Fruit fly (Drosophila melanogaster) whole organism, adult: ENCODE data around the gene CG7465.

ENCODE experiments used
- CG14711 ChIP-seq: fragments of 200-800 bp; sonication (Bioruptor generic); optimal IDR thresholded peaks from 2 replicates; lab custom pipeline; 2018; ENCODE audit warnings: missing biosample characterization, mild to moderate bottlenecking, missing genetic modification characterization, moderate library complexity
- CG33017 ChIP-seq: fragments of 200-800 bp; sonication (Bioruptor generic); optimal IDR thresholded peaks from 2 replicates; lab custom pipeline; 2018; ENCODE audit warnings: missing biosample characterization, mild to moderate bottlenecking, missing genetic modification characterization, moderate library complexity
- CG5204 ChIP-seq: fragments of 200-800 bp; sonication (Bioruptor generic); optimal IDR thresholded peaks from 2 replicates; lab custom pipeline; 2016; ENCODE audit warnings: missing biosample characterization, missing genetic modification characterization
- Crg-1 ChIP-seq: fragments of 200-800 bp; sonication (Bioruptor generic); optimal IDR thresholded peaks from 2 replicates; lab custom pipeline; 2016; ENCODE audit warnings: missing biosample characterization, missing genetic modification characterization
- cic ChIP-seq: fragments of 200-800 bp; sonication (Bioruptor generic); optimal IDR thresholded peaks from 2 replicates; lab custom pipeline; 2017; ENCODE audit warnings: missing biosample characterization, mild to moderate bottlenecking, missing genetic modification characterization, moderate library complexity
- kay ChIP-seq: fragments of 200-800 bp; sonication (Bioruptor generic); peaks from one replicate; lab custom pipeline; 2016; ENCODE audit warnings: missing biosample characterization, missing genetic modification characterization, borderline replicate concordance
- toe ChIP-seq: fragments of 200-800 bp; sonication (Bioruptor generic); optimal IDR thresholded peaks from 2 replicates; lab custom pipeline; 2016; ENCODE audit warnings: missing biosample characterization, missing genetic modification characterization

- TF ChIP-seq CG5204 (GFP tag; lab: Kevin White, UChicago) (no peak), CG14711 (no peak), cic (GFP tag; lab: Kevin White, UChicago) (no peak), Crg-1 (GFP tag; lab: Kevin White, UChicago) (no peak), CG33017 (tag; lab: Kevin White, UChicago) (no peak), toe (GFP tag; lab: Kevin White, UChicago) (no peak), kay (no peak)
Observed at dm6 chr3L:4508926-4509457, 28.9 kb downstream of the CG7465 start.
